Worm (Caenorhabditis elegans) whole organism, L2 larva: Measurements from ENCODE around the gene D1086.3.
A peak's percentile ranks its signal among the peaks of the same experiment; 100 is the strongest.

Experiments
- C34F6.9 ChIP-seq: fragments of 150-350 bp; optimal IDR thresholded peaks from 2 replicates; lab custom pipeline; 2014; ENCODE audit warnings: missing biosample characterization, missing genetic modification characterization
- F13H6.1 ChIP-seq: sonication (generic microtip); optimal IDR thresholded peaks from 2 replicates; lab custom pipeline; 2016; ENCODE audit warnings: missing genetic modification characterization, missing compliant biosample characterization
- Y55F3AM.14 ChIP-seq: fragments of 200-800 bp; sonication (Bioruptor generic); optimal IDR thresholded peaks from 2 replicates; lab custom pipeline; 2018; ENCODE audit warnings: mild to moderate bottlenecking, missing genetic modification characterization, missing compliant biosample characterization
- ZK546.5 ChIP-seq: sonication (generic microtip); optimal IDR thresholded peaks from 2 replicates; lab custom pipeline; 2017; ENCODE audit warnings: missing biosample characterization, missing genetic modification characterization
- alr-1 ChIP-seq: fragments of 150-350 bp; optimal IDR thresholded peaks from 2 replicates; lab custom pipeline; 2014; ENCODE audit warnings: missing biosample characterization, missing genetic modification characterization
- ceh-16 ChIP-seq: fragments of 150-350 bp; optimal IDR thresholded peaks from 2 replicates; lab custom pipeline; 2014; ENCODE audit warnings: missing biosample characterization, missing genetic modification characterization
- ceh-82 ChIP-seq: fragments of 150-350 bp; optimal IDR thresholded peaks from 2 replicates; lab custom pipeline; 2014; ENCODE audit warnings: missing biosample characterization, missing genetic modification characterization
- crh-2 ChIP-seq: sonication (generic microtip); optimal IDR thresholded peaks from 2 replicates; lab custom pipeline; 2017; ENCODE audit warnings: missing biosample characterization, missing genetic modification characterization
- dmd-4 ChIP-seq: sonication (generic microtip); optimal IDR thresholded peaks from 2 replicates; lab custom pipeline; 2017; ENCODE audit warnings: missing biosample characterization, missing genetic modification characterization
- elt-1 ChIP-seq: fragments of 150-350 bp; optimal IDR thresholded peaks from 2 replicates; lab custom pipeline; 2014; ENCODE audit warnings: missing biosample characterization, missing genetic modification characterization
- elt-3 ChIP-seq: sonication (generic microtip); optimal IDR thresholded peaks from 2 replicates; lab custom pipeline; 2017; ENCODE audit warnings: missing biosample characterization, missing genetic modification characterization
- fos-1 ChIP-seq: fragments of 150-350 bp; optimal IDR thresholded peaks from 2 replicates; lab custom pipeline; 2014; ENCODE audit warnings: missing biosample characterization, missing genetic modification characterization
- gmeb-1 ChIP-seq: fragments of 150-350 bp; optimal IDR thresholded peaks from 2 replicates; lab custom pipeline; 2014; ENCODE audit warnings: missing biosample characterization, missing genetic modification characterization
- lin-11 ChIP-seq: fragments of 150-350 bp; sonication (generic microtip); optimal IDR thresholded peaks from 2 replicates; lab custom pipeline; 2014; ENCODE audit warnings: missing biosample characterization, missing genetic modification characterization, inconsistent platforms, mixed read lengths
- lin-13 ChIP-seq: fragments of 150-350 bp; optimal IDR thresholded peaks from 2 replicates; lab custom pipeline; 2014; ENCODE audit warnings: missing biosample characterization, missing genetic modification reagents, missing genetic modification characterization
- lin-39 ChIP-seq: fragments of 150-350 bp; optimal IDR thresholded peaks from 2 replicates; lab custom pipeline; 2014; ENCODE audit warnings: missing biosample characterization, missing genetic modification reagents, missing genetic modification characterization
- lsy-2 ChIP-seq, 2 experiments: fragments of 150-350 bp in 1 of 2; sonication (generic microtip) in 1 of 2; optimal IDR thresholded peaks; 2 replicates each; lab custom pipeline; 2014 to 2017; ENCODE audit warnings: missing biosample characterization in 2 of 2, missing genetic modification characterization in 2 of 2
- mab-5 ChIP-seq: fragments of 150-350 bp; optimal IDR thresholded peaks from 2 replicates; lab custom pipeline; 2014; ENCODE audit warnings: missing biosample characterization, missing genetic modification characterization
- mbf-1 ChIP-seq: sonication (generic microtip); optimal IDR thresholded peaks from 2 replicates; lab custom pipeline; 2017; ENCODE audit warnings: missing biosample characterization, missing genetic modification characterization
- mdl-1 ChIP-seq, 2 experiments: fragments of 150-350 bp in 1 of 2; sonication (generic microtip) in 1 of 2; optimal IDR thresholded peaks; 2 replicates each; lab custom pipeline; 2017; ENCODE audit warnings: missing biosample characterization in 2 of 2, missing genetic modification characterization in 2 of 2
- nhr-21 ChIP-seq: fragments of 150-350 bp; optimal IDR thresholded peaks from 2 replicates; lab custom pipeline; 2014; ENCODE audit warnings: missing biosample characterization, missing genetic modification characterization
- nhr-237 ChIP-seq: fragments of 150-350 bp; optimal IDR thresholded peaks from 2 replicates; lab custom pipeline; 2014; ENCODE audit warnings: missing biosample characterization, missing genetic modification characterization
- nhr-25 ChIP-seq: fragments of 150-350 bp; sonication (generic microtip); optimal IDR thresholded peaks from 3 replicates; lab custom pipeline; 2014; ENCODE audit warnings: missing biosample characterization, missing genetic modification characterization
- nhr-6 ChIP-seq: fragments of 150-350 bp; optimal IDR thresholded peaks from 2 replicates; lab custom pipeline; 2014; ENCODE audit warnings: missing biosample characterization, missing genetic modification characterization
- nhr-77 ChIP-seq: fragments of 150-350 bp; optimal IDR thresholded peaks from 2 replicates; lab custom pipeline; 2014; ENCODE audit warnings: missing biosample characterization, missing genetic modification characterization
- peb-1 ChIP-seq: fragments of 150-350 bp; optimal IDR thresholded peaks from 2 replicates; lab custom pipeline; 2014; ENCODE audit warnings: missing biosample characterization, missing genetic modification characterization
- skn-1 ChIP-seq: sonication (generic microtip); optimal IDR thresholded peaks from 2 replicates; lab custom pipeline; 2017; ENCODE audit warnings: missing biosample characterization, missing genetic modification characterization
- sma-3 ChIP-seq: sonication (generic microtip); optimal IDR thresholded peaks from 2 replicates; lab custom pipeline; 2016; ENCODE audit warnings: missing genetic modification reagents, missing genetic modification characterization, missing compliant biosample characterization
- sma-9 ChIP-seq, 2 experiments: fragments of 150-350 bp in 1 of 2; sonication (generic microtip) in 1 of 2; optimal IDR thresholded peaks; 2 replicates each; lab custom pipeline; 2014 to 2016; ENCODE audit warnings: missing genetic modification characterization in 2 of 2, mild to moderate bottlenecking in 1 of 2, missing biosample characterization in 1 of 2, missing compliant biosample characterization in 1 of 2, missing genetic modification reagents in 1 of 2, moderate library complexity in 1 of 2
- unc-39 ChIP-seq: fragments of 150-350 bp; optimal IDR thresholded peaks from 2 replicates; lab custom pipeline; 2014; ENCODE audit warnings: missing biosample characterization, missing genetic modification characterization
- unc-55 ChIP-seq: fragments of 150-350 bp; sonication (generic microtip); optimal IDR thresholded peaks from 3 replicates; lab custom pipeline; 2014; ENCODE audit warnings: missing biosample characterization, missing genetic modification reagents, missing genetic modification characterization
- ztf-11 ChIP-seq: sonication (generic microtip); optimal IDR thresholded peaks from 2 replicates; lab custom pipeline; 2017; ENCODE audit warnings: missing biosample characterization, missing genetic modification characterization
- ztf-4 ChIP-seq: fragments of 150-350 bp; optimal IDR thresholded peaks from 2 replicates; lab custom pipeline; 2014; ENCODE audit warnings: missing biosample characterization, missing genetic modification characterization

The D1086.3 gene

ce11 chrV:14085589-14085988 lies 7.0 kb upstream of the D1086.3 start, which contains the start of gene D1086.18:
Gene D1086.18, plus strand, starts transcription at chrV:14085889.
- TF ChIP-seq alr-1: no peak
- no peak for TF ChIP-seq unc-39 (tag; lab: Kevin White, UChicago)
- TF ChIP-seq Y55F3AM.14 (GFP tag; lab: Kevin White, UChicago): no peak
- no peak for TF ChIP-seq peb-1 (tag; lab: Kevin White, UChicago)
- no peak for TF ChIP-seq crh-2 (tag; lab: Kevin White, UChicago)
- no peak for TF ChIP-seq fos-1 (tag; lab: Kevin White, UChicago)
- TF ChIP-seq C34F6.9: no peak
- no peak for TF ChIP-seq nhr-237 (tag; lab: Kevin White, UChicago)
- TF ChIP-seq ztf-11 (tag; lab: Kevin White, UChicago): no peak
- TF ChIP-seq mdl-1 (tag; optimal IDR thresholded peaks at IDR 0.05; lab: Kevin White, UChicago): no peak
- TF ChIP-seq elt-3 (tag; lab: Kevin White, UChicago): no peak
- no peak for TF ChIP-seq lin-13
- no peak for TF ChIP-seq mbf-1 (tag; lab: Kevin White, UChicago)

- no peak for TF ChIP-seq alr-1
- TF ChIP-seq lin-39 (tag; lab: Kevin White, UChicago): no peak
- no peak for TF ChIP-seq crh-2 (tag; lab: Kevin White, UChicago)
- TF ChIP-seq nhr-6 (tag; lab: Kevin White, UChicago): no peak
- TF ChIP-seq Y55F3AM.14 (GFP tag; lab: Kevin White, UChicago): no peak
- TF ChIP-seq nhr-25 (tag; lab: Kevin White, UChicago): no peak
- no peak for TF ChIP-seq sma-3 (GFP tag; lab: Kevin White, UChicago)
These were observed 4.5 kb upstream of the D1086.3 start, which contains the start of gene D1086.19 for ce11 chrV:14088051-14088450. Gene D1086.19, plus strand, starts transcription at chrV:14088351.

- no peak for TF ChIP-seq gmeb-1 (tag; lab: Kevin White, UChicago)
- no peak for TF ChIP-seq ceh-16 (tag; lab: Kevin White, UChicago)
- TF ChIP-seq nhr-77 (tag; lab: Kevin White, UChicago): no peak
- TF ChIP-seq elt-1 (tag; lab: Kevin White, UChicago): no peak
- no peak for TF ChIP-seq ZK546.5 (tag; lab: Kevin White, UChicago)
- TF ChIP-seq ztf-4 (tag; lab: Kevin White, UChicago): no peak
These were observed 2.2 kb upstream of the D1086.3 start, which contains the start of the genes D1086.5 and him-5 for ce11 chrV:14090309-14090967. Gene D1086.5, minus strand, starts transcription at chrV:14090359. Gene him-5, plus strand, starts transcription at chrV:14090426.

- TF ChIP-seq skn-1 (no peak), C34F6.9 (peak; percentile 4)
These were observed 1.2 kb downstream of the D1086.3 start, which contains the start of gene D1086.8 for ce11 chrV:14093805-14094204. Gene D1086.8, plus strand, starts transcription at chrV:14094105.

- TF ChIP-seq ztf-4 (tag; lab: Kevin White, UChicago) (no peak), mbf-1 (tag; lab: Kevin White, UChicago) (no peak), alr-1 (no peak), lin-39 (tag; lab: Kevin White, UChicago) (no peak), dmd-4 (tag; lab: Kevin White, UChicago) (no peak), ZK546.5 (tag; lab: Kevin White, UChicago) (no peak), ceh-16 (tag; lab: Kevin White, UChicago) (no peak)
These were observed 2.0 kb downstream of the D1086.3 start for ce11 chrV:14094546-14094945.

ce11 chrV:14094953-14095352 lies 2.4 kb downstream of the D1086.3 start:
- TF ChIP-seq sma-9 (GFP tag; optimal IDR thresholded peaks at IDR 0.05; lab: Kevin White, UChicago): peak; percentile 84
- no peak for TF ChIP-seq sma-9 (tag; optimal IDR thresholded peaks at IDR 0.05; lab: Kevin White, UChicago)
- TF ChIP-seq nhr-25 (tag; lab: Kevin White, UChicago): peak; percentile 65
- TF ChIP-seq fos-1 (tag; lab: Kevin White, UChicago): peak; percentile 26
- no peak for TF ChIP-seq ceh-82 (tag; lab: Kevin White, UChicago)
- no peak for TF ChIP-seq lsy-2 (tag; optimal IDR thresholded peaks at IDR 0.05; lab: Kevin White, UChicago)
- TF ChIP-seq dmd-4 (tag; lab: Kevin White, UChicago): no peak
- TF ChIP-seq unc-55: no peak
- TF ChIP-seq sma-3 (GFP tag; lab: Kevin White, UChicago): peak; percentile 57
- no peak for TF ChIP-seq gmeb-1 (tag; lab: Kevin White, UChicago)
- TF ChIP-seq mab-5 (tag; lab: Kevin White, UChicago): peak; percentile 24
- peak in 1 of 2 experiments; percentile 3 for TF ChIP-seq mdl-1 (tag; optimal IDR thresholded peaks at IDR 0.05; lab: Kevin White, UChicago)
- no peak for TF ChIP-seq ztf-11 (tag; lab: Kevin White, UChicago)
- TF ChIP-seq F13H6.1: no peak
- TF ChIP-seq nhr-21: peak; percentile 72
- no peak for TF ChIP-seq skn-1
- no peak for TF ChIP-seq lin-11
- TF ChIP-seq elt-3 (tag; lab: Kevin White, UChicago): no peak
